Fruit fly (Drosophila melanogaster) whole organism, wandering third instar larva: ENCODE data around the gene CG3081.

Source experiments
- Abd-B ChIP-seq: fragments of >200 bp; optimal IDR thresholded peaks from 2 replicates; lab custom pipeline; 2017; ENCODE audit warnings: missing biosample characterization, missing genetic modification characterization
- Hr78 ChIP-seq: fragments of >200 bp; optimal IDR thresholded peaks from 2 replicates; lab custom pipeline; 2017; ENCODE audit warnings: missing biosample characterization, missing genetic modification characterization
- Mio ChIP-seq: sonication (Bioruptor generic); optimal IDR thresholded peaks from 2 replicates; lab custom pipeline; 2016; ENCODE audit warnings: missing biosample characterization, missing genetic modification characterization
- Rel ChIP-seq, 2 experiments: fragments of 200-800 bp; sonication (Bioruptor generic) in 1 of 2; optimal IDR thresholded peaks; 2 replicates in 1 of 2; 3 replicates in 1 of 2; lab custom pipeline; 2016 to 2019; ENCODE audit warnings: mild to moderate bottlenecking in 2 of 2, missing biosample characterization in 2 of 2, missing genetic modification characterization in 2 of 2, moderate library complexity in 1 of 2
- foxo ChIP-seq, 2 experiments: fragments of 200-800 bp; sonication (Bioruptor generic); optimal IDR thresholded peaks; 2 replicates in 1 of 2; 3 replicates in 1 of 2; lab custom pipeline; 2016 to 2017; ENCODE audit warnings: missing biosample characterization in 2 of 2, missing genetic modification characterization in 2 of 2
- fru ChIP-seq: fragments of 200-800 bp; sonication (Bioruptor generic); optimal IDR thresholded peaks from 3 replicates; lab custom pipeline; 2016; ENCODE audit warnings: missing biosample characterization, mild to moderate bottlenecking, missing genetic modification characterization
- h ChIP-seq: fragments of 200-800 bp; sonication (Bioruptor generic); optimal IDR thresholded peaks from 3 replicates; lab custom pipeline; 2016; ENCODE audit warnings: missing biosample characterization, mild to moderate bottlenecking, missing genetic modification characterization
- lola ChIP-seq: fragments of >200 bp; optimal IDR thresholded peaks from 2 replicates; lab custom pipeline; 2017; ENCODE audit warnings: missing biosample characterization, missing genetic modification characterization
- psq ChIP-seq: fragments of 200-800 bp; sonication (Bioruptor generic); optimal IDR thresholded peaks from 3 replicates; lab custom pipeline; 2017; ENCODE audit warnings: missing biosample characterization, mild to moderate bottlenecking, missing genetic modification characterization, moderate library complexity
- usp ChIP-seq: fragments of >200 bp; optimal IDR thresholded peaks from 2 replicates; lab custom pipeline; 2017; ENCODE audit warnings: missing biosample characterization, missing genetic modification characterization

DNA sequence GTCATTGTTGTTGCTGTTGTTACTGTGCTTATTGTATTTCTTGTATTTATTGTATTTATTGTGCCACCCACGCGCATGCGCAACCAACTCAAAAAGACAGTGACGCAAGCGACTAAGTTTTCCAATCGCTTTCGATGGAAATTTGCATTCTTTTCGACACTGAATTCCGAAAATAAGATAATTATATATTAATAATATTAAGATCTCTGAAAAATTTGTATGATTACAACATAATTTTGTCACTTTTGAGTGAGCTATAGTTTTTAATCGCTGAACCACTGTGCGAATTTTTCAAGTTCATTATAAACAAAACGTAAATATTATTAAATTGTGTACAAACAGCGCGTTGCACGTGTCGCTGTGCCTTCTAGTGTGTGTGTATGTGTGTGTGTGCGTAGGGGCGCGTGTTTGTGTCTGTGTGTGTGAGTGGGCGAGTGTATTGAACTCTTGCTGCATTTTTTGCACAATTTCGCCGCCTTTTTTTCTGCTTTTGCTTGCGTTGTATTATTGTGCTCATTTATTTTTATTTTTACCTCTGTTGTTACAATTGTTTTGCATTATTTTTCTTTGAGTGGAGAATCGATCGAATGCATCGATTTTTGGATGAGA lies 28.0 kb downstream of the CG3081 start:
- TF ChIP-seq lola (GFP tag; lab: Kevin White, UChicago) (no peak), usp (GFP tag; lab: Kevin White, UChicago) (no peak), Hr78 (GFP tag; lab: Kevin White, UChicago) (no peak), foxo (GFP tag; optimal IDR thresholded peaks at IDR 0.05; lab: Kevin White, UChicago) (peak in 1 of 2 experiments; percentile 50), Abd-B (GFP tag; lab: Kevin White, UChicago) (no peak), psq (GFP tag; lab: Kevin White, UChicago) (peak; percentile 18), Rel (GFP tag; optimal IDR thresholded peaks at IDR 0.05; lab: Kevin White, UChicago) (no peak), Rel (tag; optimal IDR thresholded peaks at IDR 0.05; lab: Kevin White, UChicago) (no peak), h (GFP tag; lab: Kevin White, UChicago) (peak; percentile 14), fru (GFP tag; lab: Kevin White, UChicago) (no peak), Mio (GFP tag; lab: Kevin White, UChicago) (no peak)
